Fruit fly (Drosophila melanogaster): ENCODE data around the gene CG3448.

- TF ChIP-seq h (optimal IDR thresholded peaks at IDR 0.05) (no peak), psq (optimal IDR thresholded peaks at IDR 0.05) (no peak), Sin3A (optimal IDR thresholded peaks at IDR 0.05) (no peak), Myc (optimal IDR thresholded peaks at IDR 0.05) (no peak), insv (optimal IDR thresholded peaks at IDR 0.05) (no peak), ttk (optimal IDR thresholded peaks at IDR 0.05) (no peak)
Observed at dm6 chr3L:9497249-9497648, 45.9 kb upstream of the CG3448 start.

All from Kc167 (cell line).